Worm (Caenorhabditis elegans) whole organism, late embryonic: ENCODE results near the gene unc-39.

ENCODE experiments used
- C08G9.2 ChIP-seq: sonication (generic microtip); optimal IDR thresholded peaks from 2 replicates; lab custom pipeline; 2016; ENCODE audit warnings: mild to moderate bottlenecking, missing genetic modification characterization, moderate library complexity, missing compliant biosample characterization
- C38D4.7 ChIP-seq: fragments of 200-800 bp; sonication (Bioruptor generic); optimal IDR thresholded peaks from 2 replicates; lab custom pipeline; 2018; ENCODE audit warnings: mild to moderate bottlenecking, missing genetic modification characterization, moderate library complexity, missing compliant biosample characterization
- F13H6.1 ChIP-seq: sonication (generic microtip); optimal IDR thresholded peaks from 2 replicates; lab custom pipeline; 2016; ENCODE audit warnings: missing genetic modification characterization, missing compliant biosample characterization
- K02D7.2 ChIP-seq: sonication (generic microtip); optimal IDR thresholded peaks from 2 replicates; lab custom pipeline; 2017; ENCODE audit warnings: mild to moderate bottlenecking, missing genetic modification characterization, missing compliant biosample characterization
- K09A11.1 ChIP-seq: sonication (generic microtip); optimal IDR thresholded peaks from 2 replicates; lab custom pipeline; 2017; ENCODE audit warnings: antibody characterized with exemption, mild to moderate bottlenecking, missing genetic modification characterization, missing compliant biosample characterization; ENCODE audit not compliant: insufficient read depth
- Y22D7AL.16 ChIP-seq: sonication (generic microtip); optimal IDR thresholded peaks from 2 replicates; lab custom pipeline; 2016; ENCODE audit warnings: missing genetic modification characterization, missing compliant biosample characterization
- ama-1 ChIP-seq: fragments of 150-350 bp; optimal IDR thresholded peaks from 2 replicates; lab custom pipeline; 2014
- ceh-14 ChIP-seq: sonication (generic microtip); optimal IDR thresholded peaks from 2 replicates; lab custom pipeline; 2016; ENCODE audit warnings: missing genotype, missing genetic modification characterization, missing compliant biosample characterization
- ceh-18 ChIP-seq: sonication (generic microtip); optimal IDR thresholded peaks from 2 replicates; lab custom pipeline; 2016; ENCODE audit warnings: missing genetic modification characterization, missing compliant biosample characterization
- ceh-22 ChIP-seq: sonication (generic microtip); optimal IDR thresholded peaks from 2 replicates; lab custom pipeline; 2017; ENCODE audit warnings: missing biosample characterization, missing genetic modification characterization
- ceh-31 ChIP-seq: sonication (generic microtip); optimal IDR thresholded peaks from 2 replicates; lab custom pipeline; 2016; ENCODE audit warnings: missing genetic modification characterization, missing compliant biosample characterization
- ceh-34 ChIP-seq: sonication (generic microtip); optimal IDR thresholded peaks from 2 replicates; lab custom pipeline; 2016; ENCODE audit warnings: mild to moderate bottlenecking, missing genetic modification characterization, missing compliant biosample characterization
- ceh-45 ChIP-seq: fragments of 200-800 bp; sonication (Bioruptor generic); IDR thresholded peaks from 2 replicates; pipeline ENCODE4 v1.3.6; 2022; ENCODE audit warnings: missing genetic modification reagents, missing genetic modification characterization, missing compliant biosample characterization
- ceh-48 ChIP-seq: sonication (generic microtip); optimal IDR thresholded peaks from 2 replicates; lab custom pipeline; 2016; ENCODE audit warnings: missing genetic modification characterization, inconsistent platforms, missing compliant biosample characterization
- ceh-6 ChIP-seq: fragments of 200-800 bp; sonication (Bioruptor generic); optimal IDR thresholded peaks from 2 replicates; lab custom pipeline; 2018; ENCODE audit warnings: mild to moderate bottlenecking, missing genetic modification characterization, missing compliant biosample characterization
- ceh-9 ChIP-seq: sonication (generic microtip); optimal IDR thresholded peaks from 2 replicates; lab custom pipeline; 2016; ENCODE audit warnings: mild to moderate bottlenecking, missing genetic modification characterization, inconsistent platforms, missing compliant biosample characterization
- che-1 ChIP-seq: sonication (generic microtip); optimal IDR thresholded peaks from 2 replicates; lab custom pipeline; 2016; ENCODE audit warnings: mild to moderate bottlenecking, missing genetic modification characterization, missing compliant biosample characterization
- dmd-4 ChIP-seq: sonication (generic microtip); optimal IDR thresholded peaks from 2 replicates; lab custom pipeline; 2016; ENCODE audit warnings: borderline replicate concordance, missing genetic modification characterization, missing compliant biosample characterization
- dve-1 ChIP-seq: sonication (generic microtip); optimal IDR thresholded peaks from 2 replicates; lab custom pipeline; 2017; ENCODE audit warnings: antibody characterized with exemption, mild to moderate bottlenecking, missing genetic modification characterization, missing compliant biosample characterization
- elt-2 ChIP-seq: sonication (generic microtip); optimal IDR thresholded peaks from 2 replicates; lab custom pipeline; 2016; ENCODE audit warnings: missing genetic modification reagents, missing genetic modification characterization, missing compliant biosample characterization
- elt-4 ChIP-seq: sonication (generic microtip); optimal IDR thresholded peaks from 2 replicates; lab custom pipeline; 2016; ENCODE audit warnings: missing genetic modification characterization, missing compliant biosample characterization
- eyg-1 ChIP-seq: sonication (generic microtip); optimal IDR thresholded peaks from 2 replicates; lab custom pipeline; 2016; ENCODE audit warnings: missing genotype, missing genetic modification characterization, missing compliant biosample characterization
- fax-1 ChIP-seq: sonication (generic microtip); optimal IDR thresholded peaks from 2 replicates; lab custom pipeline; 2016; ENCODE audit warnings: missing genotype, missing genetic modification characterization, missing compliant biosample characterization
- fkh-10 ChIP-seq: fragments of 150-350 bp; optimal IDR thresholded peaks from 2 replicates; lab custom pipeline; 2014; ENCODE audit warnings: missing biosample characterization, missing genetic modification reagents, missing genetic modification characterization
- gmeb-2 ChIP-seq: sonication (generic microtip); optimal IDR thresholded peaks from 2 replicates; lab custom pipeline; 2016; ENCODE audit warnings: missing genetic modification characterization, inconsistent platforms, missing compliant biosample characterization
- hlh-6 ChIP-seq: sonication (generic microtip); optimal IDR thresholded peaks from 2 replicates; lab custom pipeline; 2016; ENCODE audit warnings: missing genotype, missing genetic modification characterization, missing compliant biosample characterization
- hlh-8 ChIP-seq: sonication (generic microtip); optimal IDR thresholded peaks from 2 replicates; lab custom pipeline; 2016; ENCODE audit warnings: missing genotype, missing genetic modification characterization, missing compliant biosample characterization
- lim-6 ChIP-seq: sonication (generic microtip); optimal IDR thresholded peaks from 2 replicates; lab custom pipeline; 2016; ENCODE audit warnings: missing genetic modification characterization, missing compliant biosample characterization
- lin-11 ChIP-seq: fragments of 200-800 bp; sonication (Bioruptor generic); optimal IDR thresholded peaks from 2 replicates; lab custom pipeline; 2018; ENCODE audit warnings: mild to moderate bottlenecking, missing genetic modification characterization, missing compliant biosample characterization
- mec-3 ChIP-seq: sonication (generic microtip); optimal IDR thresholded peaks from 2 replicates; lab custom pipeline; 2016; ENCODE audit warnings: borderline replicate concordance, missing genetic modification characterization, missing compliant biosample characterization
- nfya-1 ChIP-seq: sonication (generic microtip); optimal IDR thresholded peaks from 2 replicates; lab custom pipeline; 2017; ENCODE audit warnings: missing genetic modification characterization, mild to moderate bottlenecking, missing compliant biosample characterization, antibody characterized with exemption, moderate library complexity
- nhr-232 ChIP-seq: sonication (generic microtip); optimal IDR thresholded peaks from 2 replicates; lab custom pipeline; 2016; ENCODE audit warnings: missing genetic modification characterization, missing compliant biosample characterization
- odd-2 ChIP-seq: sonication (generic microtip); optimal IDR thresholded peaks from 2 replicates; lab custom pipeline; 2017; ENCODE audit warnings: antibody characterized with exemption, mild to moderate bottlenecking, missing genetic modification characterization, missing compliant biosample characterization
- pag-3 ChIP-seq: sonication (generic microtip); optimal IDR thresholded peaks from 2 replicates; lab custom pipeline; 2016; ENCODE audit warnings: missing compliant biosample characterization, missing genetic modification characterization, borderline replicate concordance
- pat-9 ChIP-seq: fragments of 200-800 bp; sonication (Bioruptor generic); optimal IDR thresholded peaks from 2 replicates; lab custom pipeline; 2018; ENCODE audit warnings: mild to moderate bottlenecking, missing genetic modification characterization, moderate library complexity, missing compliant biosample characterization
- pax-1 ChIP-seq: fragments of 150-350 bp; optimal IDR thresholded peaks from 2 replicates; lab custom pipeline; 2014; ENCODE audit warnings: missing biosample characterization, missing genetic modification characterization
- pha-2 ChIP-seq: sonication (generic microtip); optimal IDR thresholded peaks from 2 replicates; lab custom pipeline; 2017; ENCODE audit warnings: mild to moderate bottlenecking, missing genetic modification characterization, missing compliant biosample characterization
- pha-4 ChIP-seq: fragments of 150-350 bp; optimal IDR thresholded peaks from 2 replicates; lab custom pipeline; 2018; ENCODE audit warnings: missing biosample characterization, missing genetic modification reagents, missing genetic modification characterization
- pqm-1 ChIP-seq: sonication (generic microtip); optimal IDR thresholded peaks from 2 replicates; lab custom pipeline; 2016; ENCODE audit warnings: missing genetic modification characterization, missing compliant biosample characterization
- sdc-2 ChIP-seq: sonication (generic microtip); optimal IDR thresholded peaks from 2 replicates; lab custom pipeline; 2016; ENCODE audit warnings: missing genotype, missing genetic modification characterization, missing compliant biosample characterization
- syd-9 ChIP-seq: sonication (generic microtip); optimal IDR thresholded peaks from 2 replicates; lab custom pipeline; 2016; ENCODE audit warnings: mild to moderate bottlenecking, missing genetic modification characterization, moderate library complexity, missing compliant biosample characterization
- tbx-2 ChIP-seq: sonication (generic microtip); optimal IDR thresholded peaks from 2 replicates; lab custom pipeline; 2016; ENCODE audit warnings: missing genetic modification characterization, missing compliant biosample characterization
- ttx-3 ChIP-seq: sonication (generic microtip); optimal IDR thresholded peaks from 2 replicates; lab custom pipeline; 2016; ENCODE audit warnings: missing genetic modification reagents, missing genetic modification characterization, missing compliant biosample characterization
- unc-42 ChIP-seq: sonication (generic microtip); optimal IDR thresholded peaks from 2 replicates; lab custom pipeline; 2016; ENCODE audit warnings: missing genotype, missing genetic modification characterization, missing compliant biosample characterization
- zip-5 ChIP-seq: sonication (generic microtip); optimal IDR thresholded peaks from 2 replicates; lab custom pipeline; 2016; ENCODE audit warnings: missing genetic modification characterization, missing compliant biosample characterization

unc-39 gene

ce11 chrV:14355738-14356368, 17.0 kb upstream of the unc-39 start, which contains the start of gene cyn-1:
Gene cyn-1 (plus strand): TSS chrV:14356076.
- TF ChIP-seq elt-2 (tag; lab: Kevin White, UChicago) (no peak), nhr-232 (no peak), C38D4.7 (no peak), gmeb-2 (tag; lab: Kevin White, UChicago) (no peak), F13H6.1 (tag; lab: Kevin White, UChicago) (no peak), ceh-9 (tag; lab: Kevin White, UChicago) (no peak), pax-1 (tag; lab: Kevin White, UChicago) (no peak), K02D7.2 (tag; lab: Kevin White, UChicago) (no peak), pqm-1 (tag; lab: Kevin White, UChicago) (no peak), sdc-2 (no peak), ceh-48 (tag; lab: Kevin White, UChicago) (peak; percentile 28), unc-42 (tag; lab: Kevin White, UChicago) (peak; percentile 51), ttx-3 (no peak), ceh-22 (tag; lab: Kevin White, UChicago) (no peak), dve-1 (peak; percentile 10), pag-3 (no peak), hlh-8 (no peak), ceh-18 (tag; lab: Kevin White, UChicago) (peak; percentile 33), nfya-1 (tag; lab: Kevin White, UChicago) (peak; percentile 81), fkh-10 (GFP tag; lab: Kevin White, UChicago) (no peak), mec-3 (tag; lab: Kevin White, UChicago) (no peak), ceh-34 (tag; lab: Kevin White, UChicago) (peak; percentile 35), lin-11 (tag; lab: Kevin White, UChicago) (no peak), tbx-2 (tag; lab: Kevin White, UChicago) (peak; percentile 25), odd-2 (tag; lab: Kevin White, UChicago) (no peak), ceh-45 (GFP tag; lab: Robert Waterston, UW) (no peak), K09A11.1 (tag; lab: Kevin White, UChicago) (no peak), lim-6 (tag; lab: Kevin White, UChicago) (no peak), pha-4 (tag; lab: Kevin White, UChicago) (no peak), dmd-4 (no peak), fax-1 (tag; lab: Kevin White, UChicago) (no peak), ceh-31 (tag; lab: Kevin White, UChicago) (peak; percentile 52)

DNA sequence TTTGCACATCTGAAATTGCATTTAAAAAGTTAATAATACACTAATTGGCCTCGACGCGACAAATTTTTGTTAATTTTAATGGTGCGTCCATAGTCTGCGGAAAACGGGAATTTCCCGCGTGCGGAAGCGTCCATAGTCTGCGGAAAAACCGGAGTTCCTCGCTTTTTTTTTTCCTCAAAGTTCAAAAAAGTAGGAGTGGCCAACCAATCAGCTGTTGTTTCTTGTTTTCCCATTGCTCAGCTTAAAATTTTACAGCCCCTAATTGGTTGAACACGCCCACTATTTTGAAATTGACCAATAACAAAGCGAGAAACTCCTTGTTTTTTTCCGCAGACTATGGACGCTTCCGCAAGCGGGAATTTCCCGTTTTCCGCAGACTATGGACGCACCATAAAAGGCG, 15.5 kb upstream of the unc-39 start:
- TF ChIP-seq nfya-1 (tag; lab: Kevin White, UChicago): peak; percentile 65

- no peak for TF ChIP-seq hlh-6 (tag; lab: Kevin White, UChicago)
- TF ChIP-seq ceh-9 (tag; lab: Kevin White, UChicago): no peak
- no peak for TF ChIP-seq dve-1
- no peak for TF ChIP-seq nhr-232
- no peak for TF ChIP-seq eyg-1
- TF ChIP-seq ama-1: no peak
- TF ChIP-seq syd-9 (tag; lab: Kevin White, UChicago): no peak
Measured at ce11 chrV:14358577-14358976, 14.3 kb upstream of the unc-39 start, which contains the start of gene Y49A3A.4. Gene Y49A3A.4 (minus strand): TSS chrV:14358890.

- TF ChIP-seq C38D4.7 (no peak), pha-2 (tag; lab: Kevin White, UChicago) (no peak), dve-1 (no peak), ceh-6 (GFP tag; lab: Kevin White, UChicago) (no peak), dmd-4 (no peak), syd-9 (tag; lab: Kevin White, UChicago) (no peak), pax-1 (tag; lab: Kevin White, UChicago) (no peak), pat-9 (tag; lab: Kevin White, UChicago) (no peak), nfya-1 (tag; lab: Kevin White, UChicago) (no peak), mec-3 (tag; lab: Kevin White, UChicago) (no peak), zip-5 (tag; lab: Kevin White, UChicago) (no peak), nhr-232 (no peak), ceh-45 (GFP tag; lab: Robert Waterston, UW) (no peak), che-1 (tag; lab: Kevin White, UChicago) (no peak), ceh-14 (tag; lab: Kevin White, UChicago) (no peak), C08G9.2 (no peak), elt-4 (tag; lab: Kevin White, UChicago) (no peak), Y22D7AL.16 (tag; lab: Kevin White, UChicago) (no peak)
- TF ChIP-seq, all 69 proteins: peak for 0
Measured at ce11 chrV:14361973-14362372, 10.9 kb upstream of the unc-39 start.
